Fruit fly (Drosophila melanogaster): ENCODE results near the gene pinta.

The pinta gene

dm6 chr3R:22447874-22448254 is 23.1 kb upstream of the pinta start, which contains the start of gene CG34376 (continued):
- TF ChIP-seq p53 (GFP tag; optimal IDR thresholded peaks at IDR 0.05) (no peak), chm (GFP tag; IDR thresholded peaks at IDR 0.05) (no peak), Hmr (GFP tag; optimal IDR thresholded peaks at IDR 0.05) (peak; percentile 44), CG13775 (GFP tag; optimal IDR thresholded peaks at IDR 0.05) (peak; percentile 41), trh (GFP tag; optimal IDR thresholded peaks at IDR 0.05) (no peak), hth (optimal IDR thresholded peaks at IDR 0.05) (no peak), Oli (tag; optimal IDR thresholded peaks at IDR 0.05) (no peak), Bgb (GFP tag; IDR thresholded peaks at IDR 0.05; ENCODE audit: partially characterized antibody) (peak; percentile 36; the same call in 1 of the 2 replicates), Dref (GFP tag; IDR thresholded peaks at IDR 0.05) (peak; percentile 52), CG9215 (GFP tag; IDR thresholded peaks at IDR 0.05) (0 out of 2 replicates have a peak, but pooled peaks have one; percentile 5), exex (tag; optimal IDR thresholded peaks at IDR 0.05) (peak; percentile 72), CG11504 (tag; optimal IDR thresholded peaks at IDR 0.05) (no peak), phol (tag; optimal IDR thresholded peaks at IDR 0.05) (peak; percentile 49), knrl (GFP tag; IDR thresholded peaks at IDR 0.05; ENCODE audit: partially characterized antibody) (no peak; the same call in 2 of the 3 replicates), CG9932 (GFP tag; IDR thresholded peaks at IDR 0.05) (peak; percentile 51), hkb (optimal IDR thresholded peaks at IDR 0.05) (no peak), hkb (GFP tag; IDR thresholded peaks at IDR 0.05) (peak; percentile 45), abd-A (tag; optimal IDR thresholded peaks at IDR 0.05) (peak; percentile 88), MESR4 (GFP tag; optimal IDR thresholded peaks at IDR 0.05) (peak; percentile 52), Nf-YB (GFP tag; optimal IDR thresholded peaks at IDR 0.05) (no peak), ftz-f1 (GFP tag; optimal IDR thresholded peaks at IDR 0.05) (no peak), CG10366 (GFP tag; IDR thresholded peaks at IDR 0.05) (peak; percentile 34; the same call in 1 of the 2 replicates), Xrp1 (GFP tag; IDR thresholded peaks at IDR 0.05) (peak; percentile 27), CG13287 (GFP tag; IDR thresholded peaks at IDR 0.05; ENCODE audit: partially characterized antibody) (peak; percentile 26; the same call in 1 of the 2 replicates), CG10565 (GFP tag; optimal IDR thresholded peaks at IDR 0.05) (no peak), CG17568 (GFP tag; optimal IDR thresholded peaks at IDR 0.05) (no peak), CG12071 (GFP tag; optimal IDR thresholded peaks at IDR 0.05) (peak; percentile 3), dm (GFP tag; optimal IDR thresholded peaks at IDR 0.05) (no peak), CG11456 (GFP tag; IDR thresholded peaks at IDR 0.05) (peak; percentile 66; the same call in 2 of the 3 replicates), eyg (GFP tag; optimal IDR thresholded peaks at IDR 0.05) (no peak), Xbp1 (GFP tag; optimal IDR thresholded peaks at IDR 0.05) (peak; percentile 16), mld (GFP tag; IDR thresholded peaks at IDR 0.05; ENCODE audit: partially characterized antibody) (no peak), CG11085 (GFP tag; IDR thresholded peaks at IDR 0.05) (peak; percentile 12; the same call in 1 of the 2 replicates), chif (GFP tag; optimal IDR thresholded peaks at IDR 0.05) (no peak), CG1024 (GFP tag; IDR thresholded peaks at IDR 0.05) (0 out of 2 replicates have a peak, but pooled peaks have one; percentile 5), yki (optimal IDR thresholded peaks at IDR 0.05) (no peak), gro (GFP tag; optimal IDR thresholded peaks at IDR 0.05) (peak; percentile 55), crp (GFP tag; optimal IDR thresholded peaks at IDR 0.05) (peak in 1 of 2 experiments; percentile 66), Usf (GFP tag; optimal IDR thresholded peaks at IDR 0.05) (no peak), Dll (GFP tag; IDR thresholded peaks at IDR 0.05; ENCODE audit: partially characterized antibody) (0 out of 4 replicates have a peak, but pooled peaks have one; percentile 46), ranshi (GFP tag; IDR thresholded peaks at IDR 0.05) (peak; percentile 9; the same call in 1 of the 2 replicates), Tbp (GFP tag; optimal IDR thresholded peaks at IDR 0.05) (no peak), dimm (GFP tag; IDR thresholded peaks at IDR 0.05) (no peak), CG4617 (GFP tag; optimal IDR thresholded peaks at IDR 0.05; ENCODE audit: borderline replicate concordance) (peak; percentile 4), ken (GFP tag; IDR thresholded peaks at IDR 0.05) (peak; percentile 60; the same call in 2 of the 3 replicates), pan (optimal IDR thresholded peaks at IDR 0.05) (no peak), pan (GFP tag; optimal IDR thresholded peaks at IDR 0.05 in 1 of 2, IDR thresholded peaks at IDR 0.05 in 1 of 2) (peak in 1 of 2 experiments; percentile 56), Spps (tag; optimal IDR thresholded peaks at IDR 0.05) (no peak), CG4360 (GFP tag; IDR thresholded peaks at IDR 0.05) (no peak), CG7357 (GFP tag; IDR thresholded peaks at IDR 0.05) (peak; percentile 58; the same call in 1 of the 3 replicates), Sox102F (GFP tag; optimal IDR thresholded peaks at IDR 0.05) (peak; percentile 35)
